Fruit fly (Drosophila melanogaster): ENCODE results near the gene Srp54k.

Srp54k gene

dm6 chr3L:5131245-5131644 is 21.2 kb upstream of the Srp54k start, which contains the start of gene CG15212:
Gene CG15212 (plus strand): TSS chr3L:5131545.
- no peak for TF ChIP-seq CG11560 (tag; IDR thresholded peaks at IDR 0.05)
- TF ChIP-seq peb (GFP tag; IDR thresholded peaks at IDR 0.05): no peak
- TF ChIP-seq CG17385 (GFP tag; optimal IDR thresholded peaks at IDR 0.05): no peak
- no peak for TF ChIP-seq NC2α (GFP tag; optimal IDR thresholded peaks at IDR 0.05)
- no peak for TF ChIP-seq CG5953 (GFP tag; IDR thresholded peaks at IDR 0.05)
- TF ChIP-seq pum (GFP tag; optimal IDR thresholded peaks at IDR 0.05): no peak
- no peak for TF ChIP-seq az2 (GFP tag; optimal IDR thresholded peaks at IDR 0.05)
- no peak for TF ChIP-seq CG32532 (GFP tag; IDR thresholded peaks at IDR 0.05)
- no peak for TF ChIP-seq tap (tag; optimal IDR thresholded peaks at IDR 0.05)
- no peak for TF ChIP-seq CG9609 (GFP tag; optimal IDR thresholded peaks at IDR 0.05)
- no peak for TF ChIP-seq CG5180 (GFP tag; optimal IDR thresholded peaks at IDR 0.05)
- TF ChIP-seq CG10321 (GFP tag; IDR thresholded peaks at IDR 0.05): no peak
- no peak for TF ChIP-seq Rfx (GFP tag; IDR thresholded peaks at IDR 0.05)
- TF ChIP-seq CG33557 (GFP tag; optimal IDR thresholded peaks at IDR 0.05): no peak
- TF ChIP-seq bowl (GFP tag; IDR thresholded peaks at IDR 0.05): no peak

DNA sequence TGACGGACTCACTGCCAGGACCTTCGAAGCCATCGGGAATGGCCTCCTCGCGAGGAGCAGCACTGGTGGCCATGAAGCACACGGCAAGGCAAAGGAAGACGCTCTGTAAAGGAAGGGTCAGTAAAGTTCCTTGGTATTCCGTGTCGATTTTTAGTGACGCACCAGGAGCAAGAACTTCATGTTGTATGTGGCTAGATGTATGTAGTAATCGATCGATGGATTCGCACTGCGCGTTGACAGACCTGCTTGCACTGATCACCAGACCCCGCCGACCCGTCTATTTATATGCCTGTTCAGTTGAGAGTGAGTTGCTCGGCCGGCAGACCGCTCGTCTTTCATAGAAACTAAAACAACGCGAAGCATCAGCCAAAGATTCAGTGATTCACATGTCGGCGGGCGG is 19.5 kb upstream of the Srp54k start, which contains the start of gene CG15213:
CG15213 (minus strand) TSS at position 255 of the 400 bp plus-strand sequence.
- TF ChIP-seq CG18011 (GFP tag; optimal IDR thresholded peaks at IDR 0.05): no peak
- TF ChIP-seq Sry-β (GFP tag; optimal IDR thresholded peaks at IDR 0.05): no peak
- TF ChIP-seq pum (GFP tag; optimal IDR thresholded peaks at IDR 0.05): no peak
- no peak for TF ChIP-seq Mes4 (GFP tag; optimal IDR thresholded peaks at IDR 0.05)
- TF ChIP-seq Ets65A (GFP tag): peak; percentile 91
- no peak for TF ChIP-seq Myb (GFP tag; optimal IDR thresholded peaks at IDR 0.05)
- TF ChIP-seq sna (GFP tag; IDR thresholded peaks at IDR 0.05; ENCODE audit: partially characterized antibody): no peak
- TF ChIP-seq grn (GFP tag; optimal IDR thresholded peaks at IDR 0.05): no peak
- no peak for TF ChIP-seq CG8388 (GFP tag; optimal IDR thresholded peaks at IDR 0.05)
- no peak for TF ChIP-seq stc (GFP tag; IDR thresholded peaks at IDR 0.05)
- no peak for TF ChIP-seq caup (GFP tag; optimal IDR thresholded peaks at IDR 0.05; ENCODE audit: severe bottlenecking)
- TF ChIP-seq CG15601 (tag; optimal IDR thresholded peaks at IDR 0.05): no peak
- TF ChIP-seq Med (GFP tag): peak; percentile 27
- no peak for TF ChIP-seq zen (tag; optimal IDR thresholded peaks at IDR 0.05)
- no peak for TF ChIP-seq crol (GFP tag; IDR thresholded peaks at IDR 0.05)
- no peak for TF ChIP-seq seq (GFP tag; IDR thresholded peaks at IDR 0.05)
- TF ChIP-seq CG10462 (GFP tag; optimal IDR thresholded peaks at IDR 0.05): no peak
- TF ChIP-seq slp2 (GFP tag; optimal IDR thresholded peaks at IDR 0.05): no peak
- TF ChIP-seq phol (tag; optimal IDR thresholded peaks at IDR 0.05): no peak
- no peak for TF ChIP-seq nau (GFP tag; optimal IDR thresholded peaks at IDR 0.05)
- TF ChIP-seq CG9215 (GFP tag; IDR thresholded peaks at IDR 0.05): no peak
- no peak for TF ChIP-seq NK7.1 (GFP tag; optimal IDR thresholded peaks at IDR 0.05)
- TF ChIP-seq CG30431 (GFP tag; optimal IDR thresholded peaks at IDR 0.05): no peak
- 0 out of 2 replicates have a peak, but pooled peaks have one; percentile 4 for TF ChIP-seq CG17328 (GFP tag; IDR thresholded peaks at IDR 0.05)
- 0 out of 3 replicates have a peak, but pooled peaks have one; percentile 20 for TF ChIP-seq gce (GFP tag; IDR thresholded peaks at IDR 0.05)
- no peak for TF ChIP-seq fu2 (GFP tag; optimal IDR thresholded peaks at IDR 0.05)
- no peak for TF ChIP-seq E2f1 (GFP tag; IDR thresholded peaks at IDR 0.05)
- no peak for TF ChIP-seq Dfd (GFP tag; optimal IDR thresholded peaks at IDR 0.05)
- TF ChIP-seq CG6272 (GFP tag; IDR thresholded peaks at IDR 0.05): 0 out of 2 replicates have a peak, but pooled peaks have one; percentile 9

All from whole organism, embryonic.